Worm (Caenorhabditis elegans): ENCODE data around the gene F40F8.11.

Gene F40F8.11

DNA sequence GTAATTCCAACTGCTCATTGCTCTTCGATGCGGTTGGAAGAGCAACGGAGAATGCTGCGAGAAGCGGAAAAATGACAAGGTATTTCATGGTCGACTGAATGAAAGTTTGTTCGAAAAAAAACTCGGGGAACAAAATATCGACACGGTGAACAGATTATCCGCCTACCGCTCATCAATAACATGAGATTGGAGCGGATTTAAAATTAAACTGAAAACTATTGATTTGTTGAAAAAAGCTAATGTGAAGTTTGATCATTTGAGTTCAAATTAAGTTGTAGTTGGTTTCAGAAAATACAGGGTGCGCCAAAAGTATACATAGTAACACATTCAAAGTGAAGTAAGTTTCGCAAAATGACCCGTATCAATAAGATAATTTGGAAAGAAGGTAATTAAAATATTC, 7.8 kb upstream of the F40F8.11 start, which contains the start of gene F40F8.4:
TSS of gene F40F8.4 (minus strand) at position 101 of the 400 bp plus-strand sequence.
- TF ChIP-seq aly-2 (tag; optimal IDR thresholded peaks at IDR 0.05): no peak
- TF ChIP-seq snpc-4 (tag; optimal IDR thresholded peaks at IDR 0.05): no peak
- TF ChIP-seq lin-15B (tag; optimal IDR thresholded peaks at IDR 0.05): no peak
- TF ChIP-seq pha-4 (tag; optimal IDR thresholded peaks at IDR 0.05): no peak
- no peak for TF ChIP-seq nhr-43 (tag; optimal IDR thresholded peaks at IDR 0.05; ENCODE audit: poor library complexity, severe bottlenecking)
- TF ChIP-seq lsy-12 (tag; optimal IDR thresholded peaks at IDR 0.05): no peak
- no peak for TF ChIP-seq nhr-12 (tag; optimal IDR thresholded peaks at IDR 0.05)
- TF ChIP-seq pqm-1 (tag; optimal IDR thresholded peaks at IDR 0.05): no peak
- no peak for TF ChIP-seq ceh-82 (tag; optimal IDR thresholded peaks at IDR 0.05)
- no peak for TF ChIP-seq nhr-77 (tag; optimal IDR thresholded peaks at IDR 0.05)
- TF ChIP-seq elt-3 (tag; optimal IDR thresholded peaks at IDR 0.05): no peak
- TF ChIP-seq unc-39 (tag; optimal IDR thresholded peaks at IDR 0.05): no peak
- no peak for TF ChIP-seq nhr-237 (tag; optimal IDR thresholded peaks at IDR 0.05)
- no peak for TF ChIP-seq tbx-2 (tag; optimal IDR thresholded peaks at IDR 0.05)

DNA sequence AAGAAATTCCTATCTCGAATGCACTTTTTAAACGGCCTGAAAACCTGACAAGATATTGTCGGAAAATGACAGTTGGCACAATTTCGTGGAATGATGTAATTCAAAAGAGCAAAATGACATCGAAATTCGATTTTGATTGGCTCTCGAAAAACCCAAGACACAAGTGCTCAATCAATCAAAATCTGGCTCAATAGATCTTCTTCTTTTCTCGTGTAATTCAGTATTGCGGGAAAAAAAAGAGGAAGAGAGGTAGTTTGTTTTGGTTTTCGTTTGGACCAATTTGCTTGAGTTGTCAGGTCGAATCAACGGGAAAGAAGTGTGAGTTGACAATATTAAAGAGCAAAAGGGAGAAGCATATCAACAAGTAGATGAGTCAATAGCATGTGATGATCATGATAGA, 3.4 kb upstream of the F40F8.11 start:
- no peak for TF ChIP-seq jun-1 (tag; optimal IDR thresholded peaks at IDR 0.05)
- no peak for TF ChIP-seq skn-1 (tag; optimal IDR thresholded peaks at IDR 0.05)
- no peak for TF ChIP-seq snpc-4 (tag; optimal IDR thresholded peaks at IDR 0.05)
- TF ChIP-seq fkh-10 (GFP tag; optimal IDR thresholded peaks at IDR 0.05): no peak
- peak; percentile 49 for TF ChIP-seq egl-5 (tag; optimal IDR thresholded peaks at IDR 0.05)
- no peak for TF ChIP-seq nhr-237 (tag; optimal IDR thresholded peaks at IDR 0.05)
- TF ChIP-seq nhr-43 (tag; optimal IDR thresholded peaks at IDR 0.05; ENCODE audit: poor library complexity, severe bottlenecking): no peak
- TF ChIP-seq mml-1 (tag; optimal IDR thresholded peaks at IDR 0.05): no peak
- no peak for TF ChIP-seq nhr-12 (tag; optimal IDR thresholded peaks at IDR 0.05)
- no peak for TF ChIP-seq ceh-28 (tag; optimal IDR thresholded peaks at IDR 0.05)
- TF ChIP-seq elt-1 (tag; optimal IDR thresholded peaks at IDR 0.05): no peak
- TF ChIP-seq mdl-1 (tag; optimal IDR thresholded peaks at IDR 0.05): no peak
- TF ChIP-seq tbx-2 (tag; optimal IDR thresholded peaks at IDR 0.05): no peak
- no peak for TF ChIP-seq sea-2 (GFP tag; optimal IDR thresholded peaks at IDR 0.05)
- TF ChIP-seq lsy-12 (tag; optimal IDR thresholded peaks at IDR 0.05): no peak
- no peak for TF ChIP-seq ztf-4 (tag; optimal IDR thresholded peaks at IDR 0.05)
- peak; percentile 44 for TF ChIP-seq nfya-1 (tag; optimal IDR thresholded peaks at IDR 0.05; ENCODE audit: insufficient read depth)
- TF ChIP-seq ceh-9 (tag; optimal IDR thresholded peaks at IDR 0.05): no peak
- TF ChIP-seq fkh-2 (tag; optimal IDR thresholded peaks at IDR 0.05): no peak
- TF ChIP-seq zag-1 (tag; optimal IDR thresholded peaks at IDR 0.05): no peak
- no peak for TF ChIP-seq fos-1 (tag; optimal IDR thresholded peaks at IDR 0.05)
- peak; percentile 32 for TF ChIP-seq pha-4 (tag; optimal IDR thresholded peaks at IDR 0.05)
- peak; percentile 39 for TF ChIP-seq elt-2 (tag; optimal IDR thresholded peaks at IDR 0.05)
- TF ChIP-seq nhr-25 (tag; optimal IDR thresholded peaks at IDR 0.05): no peak
- no peak for TF ChIP-seq ama-1 (optimal IDR thresholded peaks at IDR 0.05)

DNA sequence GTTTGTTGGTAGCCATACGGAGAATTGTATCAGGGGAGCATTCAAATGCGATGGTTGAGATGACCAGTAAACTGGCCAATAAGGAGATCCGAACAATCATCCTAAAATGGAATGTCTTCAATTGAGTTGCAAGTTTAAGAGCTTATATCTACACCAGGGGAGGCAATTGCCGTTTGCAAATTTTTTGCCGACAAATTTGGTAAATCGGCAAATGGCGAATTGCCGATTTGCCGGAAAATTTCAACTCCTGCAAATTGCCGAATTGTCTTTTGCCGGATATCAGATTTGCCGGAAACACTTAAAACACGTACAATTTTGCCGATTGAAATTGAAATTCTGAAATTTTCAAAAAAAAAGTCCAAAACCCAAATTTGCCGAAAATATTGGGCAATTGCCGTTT, 2.4 kb upstream of the F40F8.11 start, which contains the start of gene F40F8.5:
TSS of gene F40F8.5 (minus strand) at position 101 of the 400 bp plus-strand sequence.
- no peak for TF ChIP-seq ama-1 (optimal IDR thresholded peaks at IDR 0.05)
- no peak for TF ChIP-seq aly-2 (tag; optimal IDR thresholded peaks at IDR 0.05)
- TF ChIP-seq pha-4 (tag; optimal IDR thresholded peaks at IDR 0.05): no peak
- TF ChIP-seq ZK546.5 (tag; optimal IDR thresholded peaks at IDR 0.05): no peak
- no peak for TF ChIP-seq lsy-12 (tag; optimal IDR thresholded peaks at IDR 0.05)
- no peak for TF ChIP-seq elt-2 (tag; optimal IDR thresholded peaks at IDR 0.05)
- TF ChIP-seq pqm-1 (tag; optimal IDR thresholded peaks at IDR 0.05): no peak
- TF ChIP-seq R02D3.7 (tag; optimal IDR thresholded peaks at IDR 0.05): no peak
- TF ChIP-seq sea-2 (GFP tag; optimal IDR thresholded peaks at IDR 0.05): no peak
- TF ChIP-seq fos-1 (tag; optimal IDR thresholded peaks at IDR 0.05): no peak
- no peak for TF ChIP-seq nhr-237 (tag; optimal IDR thresholded peaks at IDR 0.05)
- no peak for TF ChIP-seq skn-1 (tag; optimal IDR thresholded peaks at IDR 0.05)
- no peak for TF ChIP-seq nhr-11 (tag; optimal IDR thresholded peaks at IDR 0.05)
- TF ChIP-seq nhr-67 (tag; optimal IDR thresholded peaks at IDR 0.05): no peak
- TF ChIP-seq jun-1 (tag; optimal IDR thresholded peaks at IDR 0.05): no peak
- no peak for TF ChIP-seq nhr-25 (tag; optimal IDR thresholded peaks at IDR 0.05)
- TF ChIP-seq ceh-9 (tag; optimal IDR thresholded peaks at IDR 0.05): no peak
- no peak for TF ChIP-seq tbx-2 (tag; optimal IDR thresholded peaks at IDR 0.05)
- no peak for TF ChIP-seq nhr-43 (tag; optimal IDR thresholded peaks at IDR 0.05; ENCODE audit: poor library complexity, severe bottlenecking)

DNA sequence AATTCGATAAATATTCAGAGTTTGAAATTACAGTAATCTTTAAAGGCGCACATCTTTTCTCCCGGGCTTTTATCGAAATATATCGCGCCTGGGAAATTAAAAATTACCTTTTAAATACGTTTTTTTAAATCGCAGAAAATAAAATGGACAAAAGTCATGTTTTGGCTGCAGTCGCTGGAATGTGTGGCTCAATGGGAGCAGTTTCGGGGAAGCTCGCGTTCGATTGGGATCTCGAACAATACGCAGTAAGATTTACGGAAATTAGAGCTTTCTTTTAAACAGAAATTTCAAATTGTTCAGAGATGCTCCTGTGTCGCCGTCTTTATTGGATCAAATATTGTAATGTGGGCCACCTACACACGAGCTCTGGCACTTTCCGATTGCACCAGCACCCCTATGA, 2.9 kb downstream of the F40F8.11 start, which contains the start of gene F40F8.12:
TSS of gene F40F8.12 (plus strand) at position 301 of the 400 bp plus-strand sequence.
- TF ChIP-seq zag-1 (tag; optimal IDR thresholded peaks at IDR 0.05) (no peak), lin-15B (tag; optimal IDR thresholded peaks at IDR 0.05) (no peak), pqm-1 (tag; optimal IDR thresholded peaks at IDR 0.05) (no peak), jun-1 (tag; optimal IDR thresholded peaks at IDR 0.05) (no peak), snpc-4 (tag; optimal IDR thresholded peaks at IDR 0.05) (no peak), lin-39 (tag; optimal IDR thresholded peaks at IDR 0.05) (no peak), hmg-11 (tag; optimal IDR thresholded peaks at IDR 0.05) (no peak)
